Fruit fly (Drosophila melanogaster) ovary, adult (tissue): ENCODE results near the gene Dhc36C.

Experiments used
- CG17801 ChIP-seq: fragments of 200-800 bp; optimal IDR thresholded peaks from 2 replicates; lab custom pipeline; 2019; ENCODE audit warnings: missing biosample characterization, mild to moderate bottlenecking, missing genetic modification characterization, moderate library complexity; ENCODE audit not compliant: partially characterized antibody

The Dhc36C gene

DNA sequence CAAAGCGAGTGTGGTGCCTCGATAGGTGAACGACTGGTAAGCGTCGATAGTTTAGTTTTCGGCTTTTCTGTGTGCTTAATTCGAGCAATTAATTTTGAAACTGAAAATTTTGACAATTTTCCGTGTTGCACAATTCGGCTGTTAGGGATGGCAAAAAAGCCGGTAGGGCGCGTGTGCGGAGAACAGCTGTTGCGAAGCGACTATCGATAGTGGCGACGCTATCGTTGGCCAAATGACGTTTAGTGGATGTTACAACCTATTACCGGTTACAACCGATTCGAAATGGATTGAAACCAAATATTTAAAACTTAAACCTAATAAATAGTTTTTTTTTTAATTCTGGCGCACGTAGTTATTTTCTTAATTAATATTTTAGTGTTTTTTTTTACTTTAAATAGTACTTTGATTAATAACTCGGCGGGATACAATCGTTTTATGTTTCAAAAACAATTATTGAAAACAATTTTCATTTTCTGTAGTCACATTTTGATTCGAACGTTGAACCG lies at the start of gene Dhc36C, which contains the start of gene mEFTs:
Gene Dhc36C (plus strand): TSS at position 456 of the 506 bp plus-strand sequence.
Gene mEFTs (minus strand): TSS at position 161 of the 506 bp plus-strand sequence.
- no peak for TF ChIP-seq CG17801 (GFP tag; lab: Kevin White, UChicago)

dm6 chr2L:17452084-17452483 lies 49.1 kb upstream of the Dhc36C start:
- TF ChIP-seq CG17801 (GFP tag; lab: Kevin White, UChicago) = no peak

dm6 chr2L:17452624-17453023 lies 48.6 kb upstream of the Dhc36C start, which contains the start of gene CG5050:
Gene CG5050 (plus strand): TSS chr2L:17452924.
- no peak for TF ChIP-seq CG17801 (GFP tag; lab: Kevin White, UChicago)

DNA sequence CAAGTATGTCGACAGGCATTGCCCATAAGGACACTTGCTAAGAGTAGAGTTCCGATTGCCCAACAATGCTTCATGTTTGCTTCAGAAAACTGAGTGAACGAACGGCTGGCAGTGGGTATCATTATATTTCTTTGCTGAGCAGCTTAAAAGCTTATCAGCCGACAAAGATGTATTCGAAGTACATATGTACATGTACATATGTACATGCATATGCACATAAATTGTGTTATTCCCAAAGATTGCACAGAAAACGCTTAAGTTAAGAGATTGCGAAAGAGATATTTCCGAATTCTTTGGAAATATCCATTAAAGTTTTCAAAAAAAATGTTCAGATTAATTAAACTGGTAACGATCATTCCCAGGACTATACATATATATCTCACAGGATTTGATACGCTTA lies 45.4 kb upstream of the Dhc36C start, which contains the start of gene SPH93:
Gene SPH93 (minus strand): TSS at position 101 of the 400 bp plus-strand sequence.
- TF ChIP-seq CG17801 (GFP tag; lab: Kevin White, UChicago) = no peak

dm6 chr2L:17457944-17458343 lies 43.3 kb upstream of the Dhc36C start, which contains the start of gene CG18563:
Gene CG18563 (minus strand): TSS chr2L:17458044.
- no peak for TF ChIP-seq CG17801 (GFP tag; lab: Kevin White, UChicago)

DNA sequence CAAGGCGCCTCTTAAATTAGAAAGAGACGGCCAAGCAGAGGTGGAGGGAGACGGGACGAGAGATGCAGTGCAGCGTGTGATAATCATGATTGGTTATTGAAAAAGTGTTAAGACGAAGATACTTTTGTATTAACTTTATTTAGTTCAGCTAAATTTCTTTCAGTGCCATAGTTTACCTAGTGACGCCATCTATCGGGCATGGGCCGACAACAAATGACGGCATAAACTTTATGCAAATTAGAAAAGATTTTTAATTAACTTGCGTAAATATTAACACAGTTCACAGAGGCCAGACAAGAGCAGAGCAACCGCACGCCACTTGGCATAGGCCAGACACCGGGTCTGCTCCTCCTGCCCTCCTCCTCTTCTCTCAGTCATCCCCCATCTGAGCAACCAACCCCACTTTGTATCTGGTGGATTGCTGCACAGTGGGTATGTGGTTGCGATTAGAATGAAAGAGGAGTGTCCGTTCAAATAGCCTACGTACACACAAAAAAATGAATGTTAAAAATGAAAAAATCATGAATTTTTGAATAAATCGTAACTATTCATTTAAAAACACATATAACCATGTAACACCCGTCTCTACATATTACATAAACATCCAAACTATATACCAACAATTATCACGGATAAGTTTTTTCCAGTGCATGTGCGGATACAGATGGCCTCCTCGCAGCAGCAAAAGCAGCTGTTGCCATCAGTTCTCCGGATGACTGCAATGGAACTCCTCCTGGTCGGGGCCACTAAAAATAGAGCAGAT lies 35.1 kb upstream of the Dhc36C start:
- TF ChIP-seq CG17801 (GFP tag; lab: Kevin White, UChicago) = no peak

DNA sequence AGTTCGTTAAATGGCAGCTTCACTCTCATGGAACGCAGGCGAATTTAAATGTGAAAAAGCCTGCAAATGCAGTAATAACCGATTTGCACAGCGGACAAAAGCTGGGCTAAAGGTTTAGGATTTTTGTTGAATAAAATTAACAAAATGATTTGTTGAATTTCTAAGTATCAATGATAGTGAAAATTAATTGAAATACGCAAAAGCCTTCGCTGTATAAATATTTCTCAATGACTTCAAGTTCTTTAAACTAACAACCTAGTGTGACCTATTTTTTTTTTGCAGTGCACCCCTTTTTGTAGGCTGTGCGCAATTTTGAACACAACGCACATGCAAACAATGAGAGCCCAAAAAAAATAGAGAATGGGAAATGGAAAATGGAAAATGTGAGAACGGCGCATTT lies 34.3 kb upstream of the Dhc36C start:
- TF ChIP-seq CG17801 (GFP tag; lab: Kevin White, UChicago) = no peak

DNA sequence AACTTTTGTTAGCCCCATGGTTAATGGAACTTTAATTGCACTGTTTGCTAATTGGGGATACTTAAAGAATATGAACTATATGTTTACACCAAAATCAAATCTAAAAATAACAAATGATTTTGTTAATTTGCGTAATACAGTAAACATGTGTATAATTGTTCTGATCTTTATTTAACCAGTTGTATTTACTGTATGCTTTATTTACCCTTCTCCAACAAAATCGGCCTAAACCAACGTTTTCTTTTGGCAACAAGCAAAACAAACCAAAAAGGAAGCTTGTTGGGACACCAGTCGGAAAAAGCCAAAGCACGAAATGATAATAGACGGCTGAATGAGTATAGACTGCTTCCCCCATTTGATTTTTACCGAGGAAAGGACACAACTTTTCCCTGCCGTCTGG lies 30.6 kb upstream of the Dhc36C start:
- TF ChIP-seq CG17801 (GFP tag; lab: Kevin White, UChicago) = no peak

dm6 chr2L:17471524-17471923 lies 29.7 kb upstream of the Dhc36C start, which contains the start of gene Sgt:
Gene Sgt (plus strand): TSS chr2L:17471603.
- no peak for TF ChIP-seq CG17801 (GFP tag; lab: Kevin White, UChicago)

DNA sequence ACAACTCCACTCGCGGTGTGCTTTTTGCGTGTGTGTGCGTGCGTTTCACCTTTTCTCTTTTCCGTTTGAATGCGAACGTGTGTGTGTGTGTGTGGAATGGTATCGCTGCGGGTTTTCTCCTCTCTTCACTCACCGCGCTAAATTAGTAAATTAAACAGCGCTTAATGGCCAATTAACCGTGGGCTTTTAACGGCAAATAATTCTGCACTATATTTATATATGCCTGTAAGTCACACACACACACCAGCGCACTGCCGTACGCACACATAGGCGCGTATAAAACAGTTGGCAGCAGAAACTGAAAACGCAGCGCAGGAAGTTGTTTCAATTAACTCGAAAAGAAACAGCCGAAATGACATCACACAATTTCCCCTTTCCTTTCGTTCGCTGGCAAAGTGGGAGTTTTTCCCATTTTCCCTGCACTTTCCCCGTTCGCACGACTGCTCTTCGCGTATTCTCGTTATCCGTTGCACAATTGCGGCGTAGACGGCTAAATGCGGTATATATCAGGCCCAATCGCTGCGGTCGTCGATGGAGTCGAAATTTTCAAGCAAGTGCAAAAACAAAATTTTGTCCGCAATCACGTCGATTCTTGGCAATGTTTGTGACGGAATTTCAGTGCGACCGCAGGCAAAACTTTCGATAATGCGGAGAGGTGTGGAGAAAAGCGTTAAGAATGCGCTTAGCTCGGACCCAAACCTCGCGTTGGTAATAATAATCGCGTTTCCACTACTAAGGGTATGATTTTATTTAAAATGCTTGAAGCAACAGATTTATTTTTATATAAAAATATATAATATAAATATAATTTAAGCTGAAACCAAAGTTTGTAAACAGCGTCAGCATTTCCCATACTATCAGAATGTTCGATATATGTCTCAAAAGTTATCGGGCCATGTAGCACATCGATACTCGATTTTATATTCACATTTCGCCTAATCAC lies 28.3 kb upstream of the Dhc36C start, which contains the start of gene BicD:
Gene BicD (minus strand): TSS at position 634 of the 943 bp plus-strand sequence.
- TF ChIP-seq CG17801 (GFP tag; lab: Kevin White, UChicago) = no peak

DNA sequence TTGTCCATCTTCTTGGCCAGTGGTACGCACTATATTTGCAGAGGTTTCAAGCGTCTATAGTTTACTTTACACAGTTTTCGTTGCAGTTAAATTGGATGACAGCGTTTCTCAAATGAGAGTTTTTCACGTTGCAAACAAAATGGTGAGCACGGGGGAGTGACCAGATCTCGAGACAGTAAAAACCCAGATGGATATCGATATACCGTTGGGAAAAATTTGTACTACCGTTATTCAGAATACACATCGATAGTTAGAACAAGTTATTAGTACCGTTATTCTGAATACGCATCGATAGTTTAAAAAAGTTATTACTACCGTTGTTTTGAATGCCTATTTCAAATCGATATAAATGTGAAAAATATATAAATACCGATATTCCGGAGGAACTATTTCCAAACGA lies 23.5 kb upstream of the Dhc36C start, which contains the start of gene cass:
Gene cass (minus strand): TSS at position 179 of the 400 bp plus-strand sequence.
- TF ChIP-seq CG17801 (GFP tag; lab: Kevin White, UChicago) = peak; percentile 15

- TF ChIP-seq CG17801 (GFP tag; lab: Kevin White, UChicago) = peak; percentile 96
Measured at dm6 chr2L:17480943-17481580, 20.1 kb upstream of the Dhc36C start, which contains the start of the genes fws and Lamtor3. Gene fws (minus strand): TSS chr2L:17481029. Gene Lamtor3 (plus strand): TSS chr2L:17481231.

dm6 chr2L:17484174-17484573 lies 17.0 kb upstream of the Dhc36C start, which contains the start of the genes GCS2beta and CG5131:
Gene GCS2beta (minus strand): TSS chr2L:17484307.
Gene CG5131 (plus strand): TSS chr2L:17484501.
- peak; percentile 84 for TF ChIP-seq CG17801 (GFP tag; lab: Kevin White, UChicago)

dm6 chr2L:17485457-17485856 lies 15.7 kb upstream of the Dhc36C start, which contains the start of the genes CG43221 and CG43645:
Gene CG43221 (plus strand): TSS chr2L:17485757.
Gene CG43645 (plus strand): TSS chr2L:17485757.
- no peak for TF ChIP-seq CG17801 (GFP tag; lab: Kevin White, UChicago)
